Worm (Caenorhabditis elegans): ENCODE results near the gene immp-2.
A peak's percentile ranks its signal among the peaks of the same experiment; 100 is the strongest.

immp-2 gene

ce11 chrIV:957820-958219 is 47.8 kb downstream of the immp-2 start (continued):
- TF ChIP-seq ztf-11 (tag; optimal IDR thresholded peaks at IDR 0.05), result peak in 1 of 2 experiments; percentile 23
- peak; percentile 36 for TF ChIP-seq nhr-11 (tag; optimal IDR thresholded peaks at IDR 0.05)
- TF ChIP-seq nhr-71 (tag; optimal IDR thresholded peaks at IDR 0.05), result peak; percentile 92
- peak; percentile 8 for TF ChIP-seq vab-15 (tag; optimal IDR thresholded peaks at IDR 0.05)
- peak; percentile 80 for TF ChIP-seq rnt-1 (tag; optimal IDR thresholded peaks at IDR 0.05)
- TF ChIP-seq mef-2 (tag; optimal IDR thresholded peaks at IDR 0.05), result no peak
- peak; percentile 39 for TF ChIP-seq C16A3.4 (tag; optimal IDR thresholded peaks at IDR 0.05)
- no peak for TF ChIP-seq ceh-63 (GFP tag; optimal IDR thresholded peaks at IDR 0.05)
- TF ChIP-seq pqm-1 (tag; optimal IDR thresholded peaks at IDR 0.05), result no peak
- peak; percentile 85 for TF ChIP-seq dsc-1 (tag; optimal IDR thresholded peaks at IDR 0.05)
- TF ChIP-seq ceh-8 (GFP tag; optimal IDR thresholded peaks at IDR 0.05), result no peak
- no peak for TF ChIP-seq nhr-237 (tag; optimal IDR thresholded peaks at IDR 0.05)
- no peak for TF ChIP-seq hlh-17 (GFP tag; optimal IDR thresholded peaks at IDR 0.05; ENCODE audit: borderline replicate concordance)
- peak; percentile 69 to 71 for TF ChIP-seq lsy-2 (tag; optimal IDR thresholded peaks at IDR 0.05)
- TF ChIP-seq ceh-88 (GFP tag; IDR thresholded peaks at IDR 0.05), result no peak
- peak; percentile 64 to 65 for TF ChIP-seq efl-1 (optimal IDR thresholded peaks at IDR 0.05)
- TF ChIP-seq efl-1 (GFP tag; optimal IDR thresholded peaks at IDR 0.05 in 1 of 2), result peak; percentile 46 to 96
- peak; percentile 57 for TF ChIP-seq grh-1 (GFP tag; IDR thresholded peaks at IDR 0.05)
- TF ChIP-seq unc-130 (tag; optimal IDR thresholded peaks at IDR 0.05), result peak; percentile 69
- TF ChIP-seq C34B4.2 (tag; optimal IDR thresholded peaks at IDR 0.05), result no peak
- peak; percentile 20 for TF ChIP-seq C04F5.9 (tag; optimal IDR thresholded peaks at IDR 0.05)
- no peak for TF ChIP-seq lin-15B (tag; optimal IDR thresholded peaks at IDR 0.05)
- TF ChIP-seq irx-1 (tag; optimal IDR thresholded peaks at IDR 0.05), result peak; percentile 64
- no peak for TF ChIP-seq alr-1 (tag; optimal IDR thresholded peaks at IDR 0.05; ENCODE audit: borderline replicate concordance)
- no peak for TF ChIP-seq nhr-28 (tag; optimal IDR thresholded peaks at IDR 0.05)
- peak; percentile 86 for TF ChIP-seq nhr-20 (tag; optimal IDR thresholded peaks at IDR 0.05)
- no peak for TF ChIP-seq pax-3 (tag; optimal IDR thresholded peaks at IDR 0.05)
- TF ChIP-seq mab-9 (GFP tag; IDR thresholded peaks at IDR 0.05), result no peak
- TF ChIP-seq nhr-85 (tag), result peak; percentile 96

Measured in whole organism, L1 larva.